Worm (Caenorhabditis elegans): ENCODE results near the gene pgm-2.

pgm-2 gene

ce11 chrIII:13340504-13341274 lies 41.5 kb downstream of the pgm-2 start:
- TF ChIP-seq unc-62 (GFP tag; optimal IDR thresholded peaks at IDR 0.05), result no peak

ce11 chrIII:13341275-13341626 lies 42.1 kb downstream of the pgm-2 start, which contains the start of gene nud-1:
nud-1 (plus strand) TSS chrIII:13341527.
- no peak for TF ChIP-seq unc-62 (GFP tag; optimal IDR thresholded peaks at IDR 0.05)

- no peak for TF ChIP-seq unc-62 (GFP tag; optimal IDR thresholded peaks at IDR 0.05)
Observed at ce11 chrIII:13342079-13342734, 43.0 kb downstream of the pgm-2 start, which contains the start of gene dro-1. dro-1 (plus strand) TSS chrIII:13342684.

ce11 chrIII:13343117-13343516 lies 43.9 kb downstream of the pgm-2 start, which contains the start of gene ife-1:
ife-1 (plus strand) TSS chrIII:13343417.
- TF ChIP-seq unc-62 (GFP tag; optimal IDR thresholded peaks at IDR 0.05), result no peak

ce11 chrIII:13343562-13344139 lies 44.5 kb downstream of the pgm-2 start:
- no peak for TF ChIP-seq unc-62 (GFP tag; optimal IDR thresholded peaks at IDR 0.05)

ce11 chrIII:13344538-13345136 lies 45.5 kb downstream of the pgm-2 start, which contains the start of gene acaa-2:
acaa-2 (plus strand) TSS chrIII:13344937.
- TF ChIP-seq unc-62 (GFP tag; optimal IDR thresholded peaks at IDR 0.05), result no peak

- no peak for TF ChIP-seq unc-62 (GFP tag; optimal IDR thresholded peaks at IDR 0.05)
Observed at ce11 chrIII:13346785-13347184, 47.6 kb downstream of the pgm-2 start, which contains the start of gene mtm-6. mtm-6 (plus strand) TSS chrIII:13347085.

ce11 chrIII:13347782-13348327 lies 48.7 kb downstream of the pgm-2 start:
- TF ChIP-seq unc-62 (GFP tag; optimal IDR thresholded peaks at IDR 0.05), result no peak

ce11 chrIII:13348891-13349290 lies 49.7 kb downstream of the pgm-2 start:
- no peak for TF ChIP-seq unc-62 (GFP tag; optimal IDR thresholded peaks at IDR 0.05)

- TF ChIP-seq unc-62 (GFP tag; optimal IDR thresholded peaks at IDR 0.05), result no peak
Observed at ce11 chrIII:13350964-13351363, 51.8 kb downstream of the pgm-2 start.
